Fruit fly (Drosophila melanogaster) whole organism, embryonic: ENCODE measurements around the gene LpR1.

Source experiments
- Asciz ChIP-seq: fragments of 200-800 bp; sonication (Bioruptor generic); optimal IDR thresholded peaks from 2 replicates; lab custom pipeline; 2017; ENCODE audit warnings: missing biosample characterization, mild to moderate bottlenecking, missing genetic modification characterization, missing genetic modification reagents
- Awh ChIP-seq: fragments of 200-800 bp; sonication (Bioruptor generic); IDR thresholded peaks from 2 replicates; pipeline ENCODE4, ENCODE4 v1.3.6; 2022; ENCODE audit warnings: missing biosample characterization, missing genetic modification characterization
- CG11093 ChIP-seq: fragments of 200-800 bp; sonication (Bioruptor generic); IDR thresholded peaks from 3 replicates; pipeline ENCODE4 v1.3.6; 2022; ENCODE audit warnings: missing biosample characterization, missing genetic modification characterization
- CG12769 ChIP-seq: fragments of 200-800 bp; sonication (Bioruptor generic); optimal IDR thresholded peaks from 2 replicates; lab custom pipeline; 2019; ENCODE audit warnings: missing biosample characterization, mild to moderate bottlenecking, missing genetic modification characterization, moderate library complexity
- CG13424 ChIP-seq: fragments of 200-800 bp; sonication (Bioruptor generic); optimal IDR thresholded peaks from 2 replicates; lab custom pipeline; 2019; ENCODE audit warnings: missing biosample characterization, mild to moderate bottlenecking, missing genetic modification characterization, moderate library complexity
- CG13894 ChIP-seq: fragments of 200-800 bp; sonication (Bioruptor generic); optimal IDR thresholded peaks from 3 replicates; lab custom pipeline; 2018; ENCODE audit warnings: missing biosample characterization, mild to moderate bottlenecking, missing genetic modification characterization, moderate library complexity
- CG17802 ChIP-seq: fragments of 200-800 bp; sonication (Bioruptor generic); optimal IDR thresholded peaks from 2 replicates; lab custom pipeline; 2018; ENCODE audit warnings: missing biosample characterization, mild to moderate bottlenecking, missing genetic modification characterization, moderate library complexity
- CG2129 ChIP-seq: fragments of 200-800 bp; sonication (Bioruptor generic); IDR thresholded peaks from 2 replicates; pipeline ENCODE4 v1.3.6; 2022; ENCODE audit warnings: missing biosample characterization, missing genetic modification characterization; ENCODE audit not compliant: partially characterized antibody
- CG31441 ChIP-seq: fragments of 200-800 bp; sonication (Bioruptor generic); IDR thresholded peaks from 2 replicates; pipeline ENCODE4 v1.3.6; 2022; ENCODE audit warnings: missing biosample characterization, missing genetic modification characterization
- CG4707 ChIP-seq: fragments of 200-800 bp; sonication (Bioruptor generic); optimal IDR thresholded peaks from 2 replicates; lab custom pipeline; 2018; ENCODE audit warnings: missing biosample characterization, mild to moderate bottlenecking, missing genetic modification characterization, moderate library complexity
- CG5953 ChIP-seq: fragments of 200-800 bp; sonication (Bioruptor generic); IDR thresholded peaks from 2 replicates; pipeline ENCODE4 v1.3.6; 2022; ENCODE audit warnings: missing biosample characterization, missing genetic modification characterization
- CG6272 ChIP-seq: fragments of 200-800 bp; sonication (Bioruptor generic); IDR thresholded peaks from 2 replicates; pipeline ENCODE4 v1.3.6; 2022; ENCODE audit warnings: missing biosample characterization, missing genetic modification characterization
- CG6765 ChIP-seq: fragments of 200-800 bp; sonication (Bioruptor generic); optimal IDR thresholded peaks from 3 replicates; lab custom pipeline; 2017; ENCODE audit warnings: missing biosample characterization, mild to moderate bottlenecking, missing genetic modification characterization
- CG7556 ChIP-seq: fragments of 200-800 bp; sonication (Bioruptor generic); optimal IDR thresholded peaks from 2 replicates; lab custom pipeline; 2017; ENCODE audit warnings: missing biosample characterization, mild to moderate bottlenecking, missing genetic modification characterization
- CG8388 ChIP-seq: fragments of 200-800 bp; sonication (Bioruptor generic); optimal IDR thresholded peaks from 2 replicates; lab custom pipeline; 2019; ENCODE audit warnings: missing biosample characterization, mild to moderate bottlenecking, missing genetic modification characterization, moderate library complexity
- Camta ChIP-seq: fragments of 200-800 bp; sonication (Bioruptor generic); optimal IDR thresholded peaks from 2 replicates; lab custom pipeline; 2016; ENCODE audit warnings: missing biosample characterization, missing genetic modification characterization
- CkIIα-i1 ChIP-seq: fragments of 200-800 bp; sonication (Bioruptor generic); IDR thresholded peaks from 2 replicates; pipeline ENCODE4 v1.3.6; 2022; ENCODE audit warnings: missing biosample characterization, missing genetic modification characterization
- E2f2 ChIP-seq: fragments of 200-800 bp; sonication (Bioruptor generic); IDR thresholded peaks from 2 replicates; pipeline ENCODE4 v1.3.6; 2022; ENCODE audit warnings: missing biosample characterization, missing genetic modification characterization
- Ets97D ChIP-seq: fragments of 200-800 bp; sonication (Bioruptor generic); optimal IDR thresholded peaks from 3 replicates; lab custom pipeline; 2016; ENCODE audit warnings: missing biosample characterization, missing genetic modification characterization
- GATAe ChIP-seq: fragments of 200-800 bp; sonication (Bioruptor generic); conservative IDR thresholded peaks from 2 replicates; pipeline ENCODE4 v1.3.6; 2022; ENCODE audit warnings: missing biosample characterization, missing genetic modification characterization
- Hmr ChIP-seq: fragments of 200-800 bp; sonication (Bioruptor generic); optimal IDR thresholded peaks from 3 replicates; lab custom pipeline; 2017; ENCODE audit warnings: mild to moderate bottlenecking, missing biosample characterization, missing genetic modification reagents, missing genetic modification characterization
- MESR4 ChIP-seq: fragments of 200-800 bp; sonication (Bioruptor generic); optimal IDR thresholded peaks from 2 replicates; lab custom pipeline; 2018; ENCODE audit warnings: missing biosample characterization, mild to moderate bottlenecking, missing genetic modification characterization, moderate library complexity
- Oaz ChIP-seq: fragments of 200-800 bp; sonication (Bioruptor generic); IDR thresholded peaks from 2 replicates; pipeline ENCODE4 v1.3.6; 2022; ENCODE audit warnings: missing biosample characterization, missing genetic modification characterization
- Opbp ChIP-seq: fragments of 200-800 bp; sonication (Bioruptor generic); IDR thresholded peaks from 3 replicates; pipeline ENCODE4 v1.3.6; 2022; ENCODE audit warnings: missing biosample characterization, missing genetic modification characterization; ENCODE audit not compliant: partially characterized antibody
- Poxn ChIP-seq: fragments of 200-800 bp; sonication (Bioruptor generic); IDR thresholded peaks from 2 replicates; pipeline ENCODE4 v1.3.6; 2022; ENCODE audit warnings: missing biosample characterization, missing genetic modification characterization
- Sry-β ChIP-seq: fragments of 200-800 bp; sonication (Bioruptor generic); optimal IDR thresholded peaks from 2 replicates; lab custom pipeline; 2018; ENCODE audit warnings: missing biosample characterization, mild to moderate bottlenecking, missing genetic modification characterization, moderate library complexity
- Ssrp ChIP-seq: fragments of 200-800 bp; sonication (Bioruptor generic); optimal IDR thresholded peaks from 2 replicates; lab custom pipeline; 2018; ENCODE audit warnings: missing biosample characterization, mild to moderate bottlenecking, missing genetic modification characterization, moderate library complexity
- TFAM ChIP-seq: fragments of 200-800 bp; sonication (Bioruptor generic); optimal IDR thresholded peaks from 2 replicates; lab custom pipeline; 2017; ENCODE audit warnings: missing biosample characterization, missing genetic modification characterization, inconsistent platforms
- YL-1 ChIP-seq: fragments of 200-800 bp; sonication (Bioruptor generic); optimal IDR thresholded peaks from 3 replicates; lab custom pipeline; 2017; ENCODE audit warnings: missing biosample characterization, mild to moderate bottlenecking, missing genetic modification characterization
- abd-A ChIP-seq: fragments of 200-800 bp; sonication (Bioruptor generic); optimal IDR thresholded peaks from 3 replicates; lab custom pipeline; 2019; ENCODE audit warnings: missing biosample characterization, mild to moderate bottlenecking, missing genetic modification characterization, moderate library complexity
- emc ChIP-seq: fragments of 200-800 bp; sonication (Bioruptor generic); optimal IDR thresholded peaks from 2 replicates; lab custom pipeline; 2016; ENCODE audit warnings: missing biosample characterization, missing genetic modification characterization
- en ChIP-seq: fragments of 200-800 bp; sonication (Bioruptor generic); optimal IDR thresholded peaks from 2 replicates; lab custom pipeline; 2016; ENCODE audit warnings: missing biosample characterization, missing genetic modification characterization
- ftz-f1 ChIP-seq: fragments of 200-800 bp; sonication (Bioruptor generic); optimal IDR thresholded peaks from 2 replicates; lab custom pipeline; 2016; ENCODE audit warnings: missing biosample characterization, missing genetic modification characterization
- fu2 ChIP-seq: fragments of 200-800 bp; sonication (Bioruptor generic); optimal IDR thresholded peaks from 2 replicates; lab custom pipeline; 2016; ENCODE audit warnings: missing biosample characterization, missing genetic modification characterization
- gt ChIP-seq: fragments of 200-800 bp; sonication (Bioruptor generic); IDR thresholded peaks from 2 replicates; pipeline ENCODE4 v1.3.6; 2022; ENCODE audit warnings: missing biosample characterization, missing genetic modification characterization
- jing ChIP-seq: fragments of 200-800 bp; sonication (Bioruptor generic); optimal IDR thresholded peaks from 2 replicates; lab custom pipeline; 2018; ENCODE audit warnings: missing biosample characterization, mild to moderate bottlenecking, missing genetic modification characterization
- klu ChIP-seq: fragments of 200-800 bp; sonication (Bioruptor generic); IDR thresholded peaks from 2 replicates; pipeline ENCODE4 v1.3.6; 2022; ENCODE audit warnings: missing biosample characterization, missing genetic modification characterization
- oc ChIP-seq: fragments of 200-800 bp; sonication (Bioruptor generic); optimal IDR thresholded peaks from 2 replicates; lab custom pipeline; 2018; ENCODE audit warnings: missing biosample characterization, mild to moderate bottlenecking, missing genetic modification characterization, moderate library complexity
- phol ChIP-seq: fragments of 200-800 bp; sonication (Bioruptor generic); optimal IDR thresholded peaks from 3 replicates; lab custom pipeline; 2018; ENCODE audit warnings: missing biosample characterization, mild to moderate bottlenecking, missing genetic modification characterization, moderate library complexity
- psq ChIP-seq: fragments of 200-800 bp; sonication (Bioruptor generic); optimal IDR thresholded peaks from 2 replicates; lab custom pipeline; 2017; ENCODE audit warnings: missing biosample characterization, missing genetic modification characterization
- sima ChIP-seq: fragments of 200-800 bp; sonication (Bioruptor generic); optimal IDR thresholded peaks from 2 replicates; lab custom pipeline; 2016; ENCODE audit warnings: missing biosample characterization, missing genetic modification characterization
- slou ChIP-seq: fragments of 200-800 bp; sonication (Bioruptor generic); optimal IDR thresholded peaks from 3 replicates; lab custom pipeline; 2016; ENCODE audit warnings: missing biosample characterization, missing genetic modification characterization
- sna ChIP-seq: fragments of 200-800 bp; sonication (Bioruptor generic); IDR thresholded peaks from 2 replicates; pipeline ENCODE4 v1.3.6; 2022; ENCODE audit warnings: missing biosample characterization, missing genetic modification characterization; ENCODE audit not compliant: partially characterized antibody
- tap ChIP-seq: fragments of 200-800 bp; optimal IDR thresholded peaks from 3 replicates; lab custom pipeline; 2019; ENCODE audit warnings: missing biosample characterization, mild to moderate bottlenecking, missing genetic modification characterization, moderate library complexity
- tin ChIP-seq: fragments of 200-800 bp; sonication (Bioruptor generic); optimal IDR thresholded peaks from 3 replicates; lab custom pipeline; 2016; ENCODE audit warnings: missing biosample characterization, missing genetic modification characterization
- tio ChIP-seq: fragments of 200-800 bp; sonication (Bioruptor generic); optimal IDR thresholded peaks from 2 replicates; lab custom pipeline; 2017; ENCODE audit warnings: missing biosample characterization, missing genetic modification characterization, inconsistent platforms
- unpg ChIP-seq: fragments of 200-800 bp; sonication (Bioruptor generic); optimal IDR thresholded peaks from 3 replicates; lab custom pipeline; 2018; ENCODE audit warnings: missing biosample characterization, mild to moderate bottlenecking, missing genetic modification characterization, moderate library complexity
- wor ChIP-seq: fragments of 200-800 bp; sonication (Bioruptor generic); IDR thresholded peaks from 2 replicates; pipeline ENCODE4 v1.3.6; 2022; ENCODE audit warnings: missing biosample characterization, missing genetic modification characterization
- zf30C ChIP-seq: fragments of 200-800 bp; sonication (Bioruptor generic); optimal IDR thresholded peaks from 3 replicates; lab custom pipeline; 2018; ENCODE audit warnings: missing biosample characterization, mild to moderate bottlenecking, missing genetic modification characterization

The LpR1 gene

DNA sequence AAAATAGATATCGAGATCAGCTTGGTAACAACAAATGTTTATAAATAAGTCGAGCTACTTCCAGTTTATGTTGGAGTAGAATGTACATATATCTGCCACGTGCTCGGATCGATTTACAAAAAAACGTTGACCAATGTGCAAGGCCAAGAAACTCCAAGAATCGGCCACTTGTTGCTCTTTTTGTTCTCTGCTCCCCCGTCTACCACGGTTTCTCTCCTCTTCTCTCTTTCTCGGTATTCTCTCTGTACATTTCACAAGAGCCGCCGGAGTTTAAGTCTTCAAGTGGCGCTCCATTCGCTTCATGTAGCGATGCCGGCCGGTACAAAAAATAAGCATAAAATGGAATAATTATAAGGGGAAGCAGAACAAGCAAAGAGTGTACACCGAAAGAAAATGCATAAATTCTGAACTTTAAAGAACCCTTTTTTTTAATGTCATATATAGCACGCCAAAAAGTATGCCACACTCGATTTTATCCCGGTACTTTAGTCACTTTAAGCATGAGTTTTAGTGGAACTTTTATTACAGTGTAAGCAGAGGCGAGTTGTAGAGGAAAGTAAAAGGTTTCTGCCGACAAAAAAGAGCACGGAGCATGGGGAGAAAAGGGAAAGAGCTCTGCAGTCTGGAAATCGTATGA lies 25.1 kb downstream of the LpR1 start (continued):
- TF ChIP-seq CG6272 (GFP tag; lab: Robert Waterston, UW) (peak; percentile 78), tio (peak; percentile 82), unpg (GFP tag; lab: Kevin White, UChicago) (peak; percentile 95), phol (peak; percentile 96), klu (GFP tag; lab: Robert Waterston, UW) (peak; percentile 54; the same call in 1 of the 2 replicates), en (GFP tag; lab: Kevin White, UChicago) (peak; percentile 93), CG4707 (GFP tag; lab: Kevin White, UChicago) (peak; percentile 89), fu2 (GFP tag; lab: Kevin White, UChicago) (peak; percentile 87), sna (GFP tag; lab: Robert Waterston, UW) (no peak), abd-A (tag; lab: Kevin White, UChicago) (peak; percentile 7), CG8388 (GFP tag; lab: Kevin White, UChicago) (peak; percentile 95), Ets97D (GFP tag; lab: Kevin White, UChicago) (peak; percentile 81), MESR4 (GFP tag; lab: Kevin White, UChicago) (no peak), Awh (GFP tag; lab: Robert Waterston, UW) (peak; percentile 92), wor (GFP tag; lab: Robert Waterston, UW) (peak; percentile 91), zf30C (GFP tag; lab: Kevin White, UChicago) (peak; percentile 58), Opbp (GFP tag; lab: Robert Waterston, UW) (no peak), emc (GFP tag; lab: Kevin White, UChicago) (peak; percentile 83), psq (GFP tag; lab: Kevin White, UChicago) (peak; percentile 90), CG17802 (tag; lab: Kevin White, UChicago) (peak; percentile 92), CG31441 (peak; percentile 96), CG7556 (GFP tag; lab: Kevin White, UChicago) (peak; percentile 88), tin (GFP tag; lab: Kevin White, UChicago) (peak; percentile 95), GATAe (GFP tag; lab: Robert Waterston, UW) (no peak), Oaz (GFP tag; lab: Robert Waterston, UW) (0 out of 2 replicates have a peak, but pooled peaks have one; percentile 36), Camta (GFP tag; lab: Kevin White, UChicago) (peak; percentile 96), jing (peak; percentile 88), Asciz (GFP tag; lab: Kevin White, UChicago) (peak; percentile 91), CG5953 (GFP tag; lab: Robert Waterston, UW) (peak; percentile 86), E2f2 (peak; percentile 68; the same call in 1 of the 2 replicates), YL-1 (GFP tag; lab: Kevin White, UChicago) (peak; percentile 45), CG11093 (GFP tag; lab: Robert Waterston, UW) (peak; percentile 90), Poxn (GFP tag; lab: Robert Waterston, UW) (peak; percentile 61), ftz-f1 (GFP tag; lab: Kevin White, UChicago) (peak; percentile 29), CG6765 (peak; percentile 36), oc (peak; percentile 95), Sry-β (GFP tag; lab: Kevin White, UChicago) (peak; percentile 69), tap (tag; lab: Kevin White, UChicago) (peak; percentile 89), slou (GFP tag; lab: Kevin White, UChicago) (peak; percentile 73), TFAM (GFP tag; lab: Kevin White, UChicago) (peak; percentile 67), CkIIα-i1 (GFP tag; lab: Robert Waterston, UW) (no peak), CG2129 (GFP tag; lab: Robert Waterston, UW) (no peak), CG13894 (tag; lab: Kevin White, UChicago) (no peak), Ssrp (tag; lab: Kevin White, UChicago) (peak; percentile 94), gt (GFP tag; lab: Robert Waterston, UW) (peak; percentile 90), CG12769 (tag; lab: Kevin White, UChicago) (peak; percentile 89), Hmr (GFP tag; lab: Kevin White, UChicago) (peak; percentile 77), CG13424 (tag; lab: Kevin White, UChicago) (peak; percentile 93), sima (GFP tag; lab: Kevin White, UChicago) (peak; percentile 76)
